Worm (Caenorhabditis elegans) whole organism, L3 larva: Measurements from ENCODE around the gene F38B6.3.

Source experiments
- R02D3.7 ChIP-seq: fragments of 150-350 bp; optimal IDR thresholded peaks from 2 replicates; lab custom pipeline; 2014; ENCODE audit warnings: missing biosample characterization, missing genetic modification characterization
- ZK546.5 ChIP-seq: sonication (generic microtip); optimal IDR thresholded peaks from 2 replicates; lab custom pipeline; 2017; ENCODE audit warnings: missing biosample characterization, missing genetic modification characterization
- aly-2 ChIP-seq: fragments of 150-350 bp; optimal IDR thresholded peaks from 2 replicates; lab custom pipeline; 2014; ENCODE audit warnings: missing biosample characterization, missing genetic modification characterization
- ama-1 ChIP-seq: fragments of 150-350 bp; optimal IDR thresholded peaks from 2 replicates; lab custom pipeline; 2018
- ceh-16 ChIP-seq: sonication (generic microtip); optimal IDR thresholded peaks from 2 replicates; lab custom pipeline; 2017; ENCODE audit warnings: missing biosample characterization, missing genetic modification characterization
- ceh-28 ChIP-seq: fragments of 150-350 bp; optimal IDR thresholded peaks from 2 replicates; lab custom pipeline; 2014; ENCODE audit warnings: missing biosample characterization, missing genetic modification reagents, missing genetic modification characterization
- ceh-82 ChIP-seq: fragments of 150-350 bp; optimal IDR thresholded peaks from 2 replicates; lab custom pipeline; 2014; ENCODE audit warnings: missing biosample characterization, missing genetic modification characterization
- ceh-9 ChIP-seq: sonication (generic microtip); optimal IDR thresholded peaks from 2 replicates; lab custom pipeline; 2018; ENCODE audit warnings: missing biosample characterization, missing genetic modification characterization
- daf-12 ChIP-seq: fragments of 150-350 bp; optimal IDR thresholded peaks from 2 replicates; lab custom pipeline; 2014; ENCODE audit warnings: missing biosample characterization, missing genetic modification reagents, missing genetic modification characterization
- egl-27 ChIP-seq: sonication (generic microtip); optimal IDR thresholded peaks from 4 replicates; lab custom pipeline; 2017; ENCODE audit warnings: missing biosample characterization, missing genetic modification reagents, missing genetic modification characterization
- egl-5 ChIP-seq: fragments of 150-350 bp; optimal IDR thresholded peaks from 2 replicates; lab custom pipeline; 2017; ENCODE audit warnings: missing biosample characterization, missing genetic modification reagents, missing genetic modification characterization, inconsistent platforms
- elt-1 ChIP-seq: fragments of 150-350 bp; optimal IDR thresholded peaks from 2 replicates; lab custom pipeline; 2014; ENCODE audit warnings: missing biosample characterization, missing genetic modification characterization
- elt-2 ChIP-seq: sonication (generic microtip); optimal IDR thresholded peaks from 2 replicates; lab custom pipeline; 2016; ENCODE audit warnings: missing genetic modification reagents, mild to moderate bottlenecking, missing genetic modification characterization, missing compliant biosample characterization
- elt-3 ChIP-seq, 3 experiments: fragments of 150-350 bp in 1 of 3; sonication (generic microtip) in 2 of 3; optimal IDR thresholded peaks; 2 replicates in 2 of 3; 4 replicates in 1 of 3; lab custom pipeline; 2014 to 2017; ENCODE audit warnings: missing biosample characterization in 3 of 3, missing genetic modification characterization in 3 of 3
- eor-1 ChIP-seq, 2 experiments: fragments of 150-350 bp; optimal IDR thresholded peaks; 2 replicates each; lab custom pipeline; 2014 to 2018; ENCODE audit warnings: missing biosample characterization in 2 of 2, missing genetic modification characterization in 2 of 2
- fkh-10 ChIP-seq: sonication (generic microtip); optimal IDR thresholded peaks from 2 replicates; lab custom pipeline; 2017; ENCODE audit warnings: missing biosample characterization, missing genetic modification reagents, missing genetic modification characterization
- fkh-2 ChIP-seq: fragments of 150-350 bp; optimal IDR thresholded peaks from 2 replicates; lab custom pipeline; 2014; ENCODE audit warnings: missing biosample characterization, missing genetic modification reagents, missing genetic modification characterization
- fos-1 ChIP-seq: fragments of 150-350 bp; optimal IDR thresholded peaks from 2 replicates; lab custom pipeline; 2014; ENCODE audit warnings: missing biosample characterization, missing genetic modification characterization
- hmg-11 ChIP-seq: sonication (generic microtip); optimal IDR thresholded peaks from 2 replicates; lab custom pipeline; 2016; ENCODE audit warnings: missing genetic modification characterization, missing compliant biosample characterization
- jun-1 ChIP-seq: fragments of 150-350 bp; optimal IDR thresholded peaks from 2 replicates; lab custom pipeline; 2014; ENCODE audit warnings: missing biosample characterization, missing genetic modification reagents, missing genetic modification characterization
- lin-15B ChIP-seq: fragments of 150-350 bp; optimal IDR thresholded peaks from 2 replicates; lab custom pipeline; 2014; ENCODE audit warnings: missing biosample characterization, missing genetic modification characterization
- lin-39 ChIP-seq: fragments of 150-350 bp; optimal IDR thresholded peaks from 2 replicates; lab custom pipeline; 2018; ENCODE audit warnings: missing biosample characterization, missing genetic modification reagents, missing genetic modification characterization
- lsy-12 ChIP-seq: sonication (generic microtip); optimal IDR thresholded peaks from 2 replicates; lab custom pipeline; 2016; ENCODE audit warnings: mild to moderate bottlenecking, missing genetic modification characterization, missing compliant biosample characterization
- mdl-1 ChIP-seq: fragments of 150-350 bp; optimal IDR thresholded peaks from 2 replicates; lab custom pipeline; 2014; ENCODE audit warnings: missing biosample characterization, missing genetic modification characterization
- mml-1 ChIP-seq: fragments of 150-350 bp; sonication (generic microtip); optimal IDR thresholded peaks from 3 replicates; lab custom pipeline; 2014; ENCODE audit warnings: missing biosample characterization, missing genetic modification characterization
- nfya-1 ChIP-seq: sonication (generic microtip); optimal IDR thresholded peaks from 2 replicates; lab custom pipeline; 2017; ENCODE audit warnings: missing genetic modification characterization, mild to moderate bottlenecking, missing compliant biosample characterization, antibody characterized with exemption, moderate library complexity; ENCODE audit not compliant: insufficient read depth
- nhr-11 ChIP-seq: fragments of 150-350 bp; optimal IDR thresholded peaks from 2 replicates; lab custom pipeline; 2014; ENCODE audit warnings: missing biosample characterization, missing genetic modification characterization
- nhr-12 ChIP-seq: fragments of 150-350 bp; optimal IDR thresholded peaks from 2 replicates; lab custom pipeline; 2014; ENCODE audit warnings: missing biosample characterization, missing genetic modification characterization
- nhr-23 ChIP-seq: fragments of 150-350 bp; optimal IDR thresholded peaks from 2 replicates; lab custom pipeline; 2014; ENCODE audit warnings: missing biosample characterization, missing genetic modification reagents, missing genetic modification characterization
- nhr-237 ChIP-seq: fragments of 150-350 bp; optimal IDR thresholded peaks from 2 replicates; lab custom pipeline; 2014; ENCODE audit warnings: missing biosample characterization, missing genetic modification characterization
- nhr-25 ChIP-seq: sonication (generic microtip); optimal IDR thresholded peaks from 2 replicates; lab custom pipeline; 2017; ENCODE audit warnings: missing biosample characterization, missing genetic modification characterization
- nhr-28 ChIP-seq: fragments of 150-350 bp; optimal IDR thresholded peaks from 2 replicates; lab custom pipeline; 2014; ENCODE audit warnings: missing biosample characterization, missing genetic modification characterization
- nhr-67 ChIP-seq: fragments of 150-350 bp; optimal IDR thresholded peaks from 2 replicates; lab custom pipeline; 2014; ENCODE audit warnings: missing biosample characterization, missing genetic modification characterization
- nhr-76 ChIP-seq: fragments of 150-350 bp; sonication (generic microtip); optimal IDR thresholded peaks from 5 replicates; lab custom pipeline; 2014; ENCODE audit warnings: missing biosample characterization, missing genetic modification characterization
- pha-4 ChIP-seq: fragments of 150-350 bp; optimal IDR thresholded peaks from 2 replicates; lab custom pipeline; 2014; ENCODE audit warnings: missing biosample characterization, missing genetic modification reagents, missing genetic modification characterization
- pqm-1 ChIP-seq: fragments of 150-350 bp; optimal IDR thresholded peaks from 2 replicates; lab custom pipeline; 2017; ENCODE audit warnings: missing biosample characterization, missing genetic modification characterization, inconsistent platforms
- sea-2 ChIP-seq: fragments of 150-350 bp; sonication (generic microtip); optimal IDR thresholded peaks from 4 replicates; lab custom pipeline; 2014; ENCODE audit warnings: missing biosample characterization, missing genetic modification reagents, missing genetic modification characterization
- skn-1 ChIP-seq: fragments of 150-350 bp; optimal IDR thresholded peaks from 2 replicates; lab custom pipeline; 2014; ENCODE audit warnings: missing biosample characterization, missing genetic modification characterization
- tbx-2 ChIP-seq: sonication (generic microtip); optimal IDR thresholded peaks from 2 replicates; lab custom pipeline; 2016; ENCODE audit warnings: mild to moderate bottlenecking, missing genetic modification characterization, missing compliant biosample characterization
- unc-39 ChIP-seq: sonication (generic microtip); optimal IDR thresholded peaks from 4 replicates; lab custom pipeline; 2017; ENCODE audit warnings: missing biosample characterization, missing genetic modification characterization
- unc-62 ChIP-seq: fragments of 150-350 bp; sonication (generic microtip); optimal IDR thresholded peaks from 4 replicates; lab custom pipeline; 2014; ENCODE audit warnings: missing biosample characterization, missing genetic modification reagents, missing genetic modification characterization
- zag-1 ChIP-seq: fragments of 150-350 bp; optimal IDR thresholded peaks from 2 replicates; lab custom pipeline; 2014; ENCODE audit warnings: missing biosample characterization, missing genetic modification characterization
- ztf-11 ChIP-seq: fragments of 150-350 bp; optimal IDR thresholded peaks from 2 replicates; lab custom pipeline; 2014; ENCODE audit warnings: missing biosample characterization, missing genetic modification characterization
- ztf-4 ChIP-seq: fragments of 150-350 bp; optimal IDR thresholded peaks from 2 replicates; lab custom pipeline; 2014; ENCODE audit warnings: missing biosample characterization, missing genetic modification characterization

Gene F38B6.3

DNA sequence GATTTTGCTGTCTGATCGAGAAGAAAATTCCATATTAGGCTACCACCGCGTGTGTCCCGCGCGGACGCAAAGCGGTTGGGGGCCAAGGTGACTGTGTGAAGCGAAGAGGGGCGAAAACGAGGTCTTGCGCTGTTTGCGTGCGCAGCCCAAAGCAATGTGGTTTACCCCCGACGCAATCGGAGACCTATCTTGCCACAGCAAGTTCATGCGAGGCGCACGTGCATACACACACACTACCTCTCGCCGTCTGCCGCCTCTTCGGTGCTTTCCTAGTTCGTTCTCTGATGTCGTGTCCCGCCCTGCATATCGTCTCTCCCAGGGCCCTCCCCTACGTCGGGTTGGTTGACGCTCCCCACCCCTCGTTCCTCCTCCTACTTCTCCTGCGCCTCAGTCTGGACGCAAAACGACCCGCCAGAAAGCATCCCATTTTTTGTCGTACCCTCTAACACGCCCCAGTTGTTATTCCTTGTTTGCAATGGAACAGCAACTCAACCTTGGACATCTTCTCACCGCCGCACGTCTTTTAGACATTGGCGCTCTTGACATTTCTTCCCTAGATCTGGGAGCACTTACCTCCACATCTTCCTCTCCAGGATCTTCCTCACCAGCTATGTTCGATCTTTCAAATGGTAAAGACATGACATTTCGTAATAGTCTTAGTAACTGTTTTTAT is 48.7 kb downstream of the F38B6.3 start, which contains the start of gene mdl-1 (continued):
- peak; percentile 87 for TF ChIP-seq elt-2 (tag; lab: Kevin White, UChicago)
- TF ChIP-seq elt-1 (tag; lab: Kevin White, UChicago): peak; percentile 81
- TF ChIP-seq nhr-11 (tag; lab: Kevin White, UChicago): peak; percentile 67
- no peak for TF ChIP-seq elt-3 (tag; optimal IDR thresholded peaks at IDR 0.05; lab: Kevin White, UChicago)
- TF ChIP-seq nhr-237 (tag; lab: Kevin White, UChicago): no peak
- TF ChIP-seq nhr-76 (tag; lab: Kevin White, UChicago): no peak
- no peak for TF ChIP-seq zag-1 (tag; lab: Kevin White, UChicago)
- TF ChIP-seq lin-15B (tag; lab: Kevin White, UChicago): peak; percentile 26
- no peak for TF ChIP-seq nhr-67
- TF ChIP-seq ztf-11 (tag; lab: Kevin White, UChicago): no peak
- TF ChIP-seq ZK546.5 (tag; lab: Kevin White, UChicago): no peak
- TF ChIP-seq fkh-2 (tag; lab: Kevin White, UChicago): no peak
- peak; percentile 81 for TF ChIP-seq jun-1 (tag; lab: Kevin White, UChicago)
- peak; percentile 100 for TF ChIP-seq mdl-1 (tag; lab: Kevin White, UChicago)
- TF ChIP-seq ztf-4 (tag; lab: Kevin White, UChicago): peak; percentile 74
- TF ChIP-seq, all 47 proteins: peak for 29

DNA sequence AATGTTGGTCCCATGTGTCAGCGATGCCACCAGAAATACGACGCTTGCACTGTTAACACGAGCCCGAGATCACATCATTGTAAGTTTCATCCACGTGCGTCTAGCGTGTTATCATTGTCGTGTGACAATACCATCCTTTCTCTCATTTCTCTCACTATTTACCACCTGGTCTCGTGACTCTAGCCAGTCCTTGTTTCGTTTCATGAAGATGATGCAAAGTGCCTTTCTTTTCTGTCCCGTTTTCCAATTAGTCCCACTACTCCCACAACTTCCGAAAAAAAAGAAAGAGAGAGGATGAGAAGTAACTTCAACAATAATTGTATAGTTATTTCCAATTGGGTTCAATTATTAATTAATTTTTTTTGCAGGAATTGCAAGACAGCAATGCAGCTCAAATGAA is 49.5 kb downstream of the F38B6.3 start:
- no peak for TF ChIP-seq fkh-10 (GFP tag; lab: Kevin White, UChicago)
- TF ChIP-seq lin-15B (tag; lab: Kevin White, UChicago): no peak
- no peak for TF ChIP-seq nhr-11 (tag; lab: Kevin White, UChicago)
- TF ChIP-seq ZK546.5 (tag; lab: Kevin White, UChicago): no peak
- TF ChIP-seq nhr-237 (tag; lab: Kevin White, UChicago): no peak
- TF ChIP-seq jun-1 (tag; lab: Kevin White, UChicago): peak; percentile 84
- peak; percentile 74 for TF ChIP-seq ama-1 (lab: Kevin White, UChicago)
- TF ChIP-seq R02D3.7: no peak
- no peak for TF ChIP-seq sea-2 (GFP tag; lab: Kevin White, UChicago)
- TF ChIP-seq nhr-23 (tag; lab: Kevin White, UChicago): peak; percentile 69
- TF ChIP-seq mml-1 (tag; lab: Kevin White, UChicago): peak; percentile 86
- no peak for TF ChIP-seq unc-62 (GFP tag; lab: Kevin White, UChicago)
- TF ChIP-seq unc-39 (tag; lab: Kevin White, UChicago): no peak
- no peak for TF ChIP-seq hmg-11 (tag; lab: Kevin White, UChicago)
- peak; percentile 78 for TF ChIP-seq nhr-25
- TF ChIP-seq pha-4: peak; percentile 75
- no peak for TF ChIP-seq ceh-9 (tag; lab: Kevin White, UChicago)
- TF ChIP-seq ceh-82 (tag; lab: Kevin White, UChicago): no peak
- TF ChIP-seq eor-1 (tag; optimal IDR thresholded peaks at IDR 0.05; lab: Kevin White, UChicago): no peak
- no peak for TF ChIP-seq aly-2 (tag; lab: Kevin White, UChicago)
- TF ChIP-seq nhr-28: no peak
- TF ChIP-seq nfya-1 (tag; lab: Kevin White, UChicago): peak; percentile 68
- peak; percentile 60 for TF ChIP-seq pqm-1 (tag; lab: Kevin White, UChicago)
- TF ChIP-seq nhr-76 (tag; lab: Kevin White, UChicago): no peak
- peak; percentile 100 for TF ChIP-seq mdl-1 (tag; lab: Kevin White, UChicago)
- TF ChIP-seq lsy-12: no peak
- TF ChIP-seq elt-3 (tag; optimal IDR thresholded peaks at IDR 0.05; lab: Kevin White, UChicago): peak in 1 of 3 experiments; percentile 33
- TF ChIP-seq daf-12 (tag; lab: Kevin White, UChicago): no peak
- TF ChIP-seq lin-39 (tag; lab: Kevin White, UChicago): no peak
- TF ChIP-seq nhr-67: no peak
- TF ChIP-seq nhr-12 (tag; lab: Kevin White, UChicago): no peak
- TF ChIP-seq tbx-2: no peak
- no peak for TF ChIP-seq ceh-16 (tag; lab: Kevin White, UChicago)
- no peak for TF ChIP-seq fos-1 (tag; lab: Kevin White, UChicago)
- TF ChIP-seq skn-1: no peak
- peak; percentile 74 for TF ChIP-seq egl-27 (tag; lab: Kevin White, UChicago)
- no peak for TF ChIP-seq fkh-2 (tag; lab: Kevin White, UChicago)
- no peak for TF ChIP-seq ztf-11 (tag; lab: Kevin White, UChicago)
- no peak for TF ChIP-seq ztf-4 (tag; lab: Kevin White, UChicago)
- TF ChIP-seq egl-5 (tag; lab: Kevin White, UChicago): no peak
- TF ChIP-seq ceh-28: no peak
- peak; percentile 61 for TF ChIP-seq elt-2 (tag; lab: Kevin White, UChicago)
- TF ChIP-seq elt-1 (tag; lab: Kevin White, UChicago): no peak
